Fruit fly (Drosophila melanogaster): ENCODE measurements around the gene dpr6.

dpr6 gene

dm6 chr3L:9927169-9927568 lies 47.3 kb upstream of the dpr6 start:
- no peak for TF ChIP-seq CG7372 (GFP tag; IDR thresholded peaks at IDR 0.05)
- TF ChIP-seq ewg (GFP tag; optimal IDR thresholded peaks at IDR 0.05), result peak; percentile 83
- TF ChIP-seq CG5180 (GFP tag; optimal IDR thresholded peaks at IDR 0.05), result peak; percentile 92
- peak; percentile 69 for TF ChIP-seq Deaf1 (tag; optimal IDR thresholded peaks at IDR 0.05)
- TF ChIP-seq Adf1 (GFP tag; IDR thresholded peaks at IDR 0.05), result peak; percentile 10; the same call in 1 of the 2 replicates
- peak; percentile 69 for TF ChIP-seq abd-A (tag; optimal IDR thresholded peaks at IDR 0.05)
- TF ChIP-seq Awh (GFP tag; IDR thresholded peaks at IDR 0.05), result no peak
- TF ChIP-seq CG13894 (tag; optimal IDR thresholded peaks at IDR 0.05), result peak; percentile 22
- TF ChIP-seq scrt (GFP tag; optimal IDR thresholded peaks at IDR 0.05), result peak; percentile 100
- TF ChIP-seq gcm (GFP tag; optimal IDR thresholded peaks at IDR 0.05), result no peak
- TF ChIP-seq CG18011 (GFP tag; optimal IDR thresholded peaks at IDR 0.05), result no peak
- TF ChIP-seq CG7987 (GFP tag; optimal IDR thresholded peaks at IDR 0.05), result no peak
- no peak for TF ChIP-seq CG1603 (tag; optimal IDR thresholded peaks at IDR 0.05)
- 0 out of 4 replicates have a peak, but pooled peaks have one; percentile 24 for TF ChIP-seq chinmo (GFP tag; IDR thresholded peaks at IDR 0.05; ENCODE audit: partially characterized antibody)
- no peak for TF ChIP-seq CG32767 (GFP tag; IDR thresholded peaks at IDR 0.05)
- peak in 1 of 2 experiments; percentile 33 for TF ChIP-seq crp (GFP tag; optimal IDR thresholded peaks at IDR 0.05)
- no peak for TF ChIP-seq CG4404 (GFP tag; IDR thresholded peaks at IDR 0.05)
- TF ChIP-seq crol (GFP tag; IDR thresholded peaks at IDR 0.05), result peak; percentile 74
- TF ChIP-seq Tbp (GFP tag; optimal IDR thresholded peaks at IDR 0.05), result no peak

- TF ChIP-seq CG30020 (tag; optimal IDR thresholded peaks at IDR 0.05) (no peak), cad (GFP tag; optimal IDR thresholded peaks at IDR 0.05) (no peak), z (GFP tag; IDR thresholded peaks at IDR 0.05) (no peak), Hmr (GFP tag; optimal IDR thresholded peaks at IDR 0.05) (peak; percentile 70), Lhr (GFP tag; optimal IDR thresholded peaks at IDR 0.05) (peak; percentile 87), crp (GFP tag; optimal IDR thresholded peaks at IDR 0.05) (peak in 1 of 2 experiments; percentile 86), H2.0 (GFP tag; IDR thresholded peaks at IDR 0.05) (no peak), pzg (GFP tag; optimal IDR thresholded peaks at IDR 0.05) (peak; percentile 98), CG16779 (GFP tag; IDR thresholded peaks at IDR 0.05) (no peak), E2f2 (GFP tag; IDR thresholded peaks at IDR 0.05) (peak; percentile 65; the same call in 1 of the 2 replicates), maf-S (GFP tag; optimal IDR thresholded peaks at IDR 0.05) (no peak), Ptx1 (GFP tag; IDR thresholded peaks at IDR 0.05) (no peak), CG33213 (GFP tag; optimal IDR thresholded peaks at IDR 0.05) (peak; percentile 83), disco-r (GFP tag; optimal IDR thresholded peaks at IDR 0.05) (no peak), CG31441 (GFP tag; IDR thresholded peaks at IDR 0.05) (no peak), HLH3B (GFP tag; IDR thresholded peaks at IDR 0.05) (no peak), CG17359 (tag; optimal IDR thresholded peaks at IDR 0.05) (no peak), MESR4 (GFP tag; optimal IDR thresholded peaks at IDR 0.05) (peak; percentile 57), Doc2 (GFP tag; IDR thresholded peaks at IDR 0.05) (no peak), gt (GFP tag; IDR thresholded peaks at IDR 0.05) (no peak), Jarid2 (GFP tag; optimal IDR thresholded peaks at IDR 0.05) (peak; percentile 52), usp (GFP tag; optimal IDR thresholded peaks at IDR 0.05) (no peak), Ets65A (GFP tag) (peak; percentile 43), CG3163 (GFP tag; optimal IDR thresholded peaks at IDR 0.05) (peak; percentile 2), Oaz (GFP tag; IDR thresholded peaks at IDR 0.05) (no peak), Atf3 (GFP tag; optimal IDR thresholded peaks at IDR 0.05) (no peak), pita (GFP tag; optimal IDR thresholded peaks at IDR 0.05) (peak; percentile 58), MTF-1 (GFP tag; optimal IDR thresholded peaks at IDR 0.05; ENCODE audit: borderline replicate concordance) (no peak), sna (GFP tag; IDR thresholded peaks at IDR 0.05; ENCODE audit: partially characterized antibody) (peak; percentile 36; the same call in 1 of the 2 replicates), B-H1 (GFP tag; IDR thresholded peaks at IDR 0.05) (no peak), prd (optimal IDR thresholded peaks at IDR 0.05) (no peak), prd (GFP tag; IDR thresholded peaks at IDR 0.05) (no peak), kay (GFP tag; optimal IDR thresholded peaks at IDR 0.05) (no peak)
These were observed 6.2 kb upstream of the dpr6 start, which contains the start of the genes CG6685 and Dronc for dm6 chr3L:9968267-9968721. Gene CG6685 (minus strand): TSS chr3L:9968317. Gene Dronc (plus strand): TSS chr3L:9968479.
